Worm (Caenorhabditis elegans) whole organism, L3 larva: ENCODE results near the gene Y46G5A.8.

Experiments
- aly-2 ChIP-seq: fragments of 150-350 bp; optimal IDR thresholded peaks from 2 replicates; lab custom pipeline; 2014; ENCODE audit warnings: missing biosample characterization, missing genetic modification characterization
- ama-1 ChIP-seq: fragments of 150-350 bp; optimal IDR thresholded peaks from 2 replicates; lab custom pipeline; 2018
- ceh-82 ChIP-seq: fragments of 150-350 bp; optimal IDR thresholded peaks from 2 replicates; lab custom pipeline; 2014; ENCODE audit warnings: missing biosample characterization, missing genetic modification characterization
- fkh-10 ChIP-seq: sonication (generic microtip); optimal IDR thresholded peaks from 2 replicates; lab custom pipeline; 2017; ENCODE audit warnings: missing biosample characterization, missing genetic modification reagents, missing genetic modification characterization
- nhr-77 ChIP-seq: fragments of 150-350 bp; optimal IDR thresholded peaks from 2 replicates; lab custom pipeline; 2014; ENCODE audit warnings: missing biosample characterization, missing genetic modification characterization
- pha-4 ChIP-seq: fragments of 150-350 bp; optimal IDR thresholded peaks from 2 replicates; lab custom pipeline; 2014; ENCODE audit warnings: missing biosample characterization, missing genetic modification reagents, missing genetic modification characterization

- TF ChIP-seq pha-4 (tag; lab: Kevin White, UChicago) (no peak), nhr-77 (tag; lab: Kevin White, UChicago) (no peak), aly-2 (tag; lab: Kevin White, UChicago) (no peak), ceh-82 (no peak), fkh-10 (GFP tag; lab: Kevin White, UChicago) (no peak), ama-1 (lab: Kevin White, UChicago) (no peak)
These were observed 39.0 kb downstream of the Y46G5A.8 start for ce11 chrII:12795188-12795587.
